Fruit fly (Drosophila melanogaster) S2 (cell line): ENCODE data around the gene CG34274.

ENCODE experiments used
- CG8478 ChIP-seq: fragments of >200 bp; optimal IDR thresholded peaks from 2 replicates; lab custom pipeline; 2018
- CTCF ChIP-seq, 2 experiments: fragments of >200 bp; optimal IDR thresholded peaks; 2 replicates each; lab custom pipeline; 2018

DNA sequence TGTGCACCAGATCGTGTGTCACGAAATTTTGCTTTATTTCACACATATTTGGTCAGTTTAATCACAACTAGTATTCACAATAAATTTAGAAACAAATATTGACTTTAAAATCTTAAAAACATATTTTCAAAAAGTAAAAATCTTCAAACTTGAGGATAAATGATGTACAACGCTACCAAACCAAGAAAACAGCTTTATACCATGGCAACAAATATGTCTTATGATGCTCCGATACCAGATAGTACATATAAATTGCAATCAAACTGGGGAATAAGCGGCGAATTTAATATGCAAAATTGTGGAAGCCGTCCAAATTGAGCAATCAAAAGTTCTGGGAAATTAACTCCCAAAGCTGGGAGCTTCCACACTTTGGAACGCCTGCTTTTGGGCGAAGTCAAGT is 35.8 kb downstream of the CG34274 start, which contains the start of gene CG5623:
- TF ChIP-seq CG8478, result no peak
- no peak for TF ChIP-seq CTCF (optimal IDR thresholded peaks at IDR 0.05; lab: Kevin White, UChicago)
